Fruit fly (Drosophila melanogaster): ENCODE results near the gene CG15743.
A peak's percentile ranks its signal among the peaks of the same experiment; 100 is the strongest.

CG15743 gene

dm6 chrX:13277580-13278467 is 7.7 kb upstream of the CG15743 start (continued):
- TF ChIP-seq fd85E (GFP tag; optimal IDR thresholded peaks at IDR 0.05) (no peak), Eip75B (GFP tag; optimal IDR thresholded peaks at IDR 0.05) (peak; percentile 9), CG3919 (GFP tag; optimal IDR thresholded peaks at IDR 0.05) (peak; percentile 67), CG15336 (GFP tag; IDR thresholded peaks at IDR 0.05) (peak; percentile 69), CG1621 (tag; optimal IDR thresholded peaks at IDR 0.05) (peak; percentile 9), CG11762 (GFP tag; optimal IDR thresholded peaks at IDR 0.05; ENCODE audit: insufficient read depth) (peak; percentile 6), vri (GFP tag; optimal IDR thresholded peaks at IDR 0.05) (peak; percentile 48), CG32006 (GFP tag; optimal IDR thresholded peaks at IDR 0.05) (peak; percentile 54), Eip93F (GFP tag; optimal IDR thresholded peaks at IDR 0.05) (peak; percentile 27), Sox15 (GFP tag; optimal IDR thresholded peaks at IDR 0.05) (peak; percentile 38), dsx (GFP tag; optimal IDR thresholded peaks at IDR 0.05; ENCODE audit: poor library complexity, severe bottlenecking) (peak; percentile 29), CG10631 (GFP tag; optimal IDR thresholded peaks at IDR 0.05) (peak; percentile 51), CG6808 (GFP tag; optimal IDR thresholded peaks at IDR 0.05) (peak; percentile 38), CG6163 (GFP tag; IDR thresholded peaks at IDR 0.05) (peak; percentile 78), CG6854 (GFP tag; optimal IDR thresholded peaks at IDR 0.05) (no peak), net (GFP tag; optimal IDR thresholded peaks at IDR 0.05) (peak; percentile 52), CG10669 (GFP tag; optimal IDR thresholded peaks at IDR 0.05) (peak; percentile 54), topi (GFP tag; optimal IDR thresholded peaks at IDR 0.05) (peak; percentile 76), CG7368 (GFP tag; optimal IDR thresholded peaks at IDR 0.05) (no peak), CG8319 (GFP tag; optimal IDR thresholded peaks at IDR 0.05) (peak; percentile 44), Ets21C (GFP tag; optimal IDR thresholded peaks at IDR 0.05) (peak; percentile 23), Hr38 (GFP tag; optimal IDR thresholded peaks at IDR 0.05) (no peak), CG6792 (GFP tag; optimal IDR thresholded peaks at IDR 0.05) (peak; percentile 23)

dm6 chrX:13278468-13278982 is 7.0 kb upstream of the CG15743 start:
- TF ChIP-seq ss (GFP tag; optimal IDR thresholded peaks at IDR 0.05) = no peak
- peak; percentile 62 for TF ChIP-seq svp (GFP tag)
- TF ChIP-seq CG15336 (GFP tag; IDR thresholded peaks at IDR 0.05) = 0 out of 2 replicates have a peak, but pooled peaks have one; percentile 11
- TF ChIP-seq CG6854 (GFP tag; optimal IDR thresholded peaks at IDR 0.05) = peak; percentile 13
- no peak for TF ChIP-seq CG32006 (GFP tag; optimal IDR thresholded peaks at IDR 0.05)
- peak; percentile 58 for TF ChIP-seq fkh (GFP tag; optimal IDR thresholded peaks at IDR 0.05)
- peak; percentile 33; the same call in 1 of the 3 replicates for TF ChIP-seq CG6163 (GFP tag; IDR thresholded peaks at IDR 0.05)
- TF ChIP-seq CG9139 (GFP tag; optimal IDR thresholded peaks at IDR 0.05) = no peak
- TF ChIP-seq Gug (GFP tag; IDR thresholded peaks at IDR 0.05) = no peak
- peak; percentile 22 for TF ChIP-seq vri (GFP tag; optimal IDR thresholded peaks at IDR 0.05)

- TF ChIP-seq Sox14 (GFP tag; optimal IDR thresholded peaks at IDR 0.05) = no peak
- no peak for TF ChIP-seq OdsH (GFP tag; optimal IDR thresholded peaks at IDR 0.05)
- peak; percentile 30 for TF ChIP-seq fkh (GFP tag; optimal IDR thresholded peaks at IDR 0.05)
- TF ChIP-seq Smox (GFP tag; optimal IDR thresholded peaks at IDR 0.05) = no peak
These were observed 5.3 kb upstream of the CG15743 start for dm6 chrX:13280235-13280634.

dm6 chrX:13280738-13281137 is 4.8 kb upstream of the CG15743 start:
- no peak for TF ChIP-seq CG10669 (GFP tag; optimal IDR thresholded peaks at IDR 0.05)
- no peak for TF ChIP-seq svp (GFP tag)
- peak; percentile 52 for TF ChIP-seq Eip78C (GFP tag)
- TF ChIP-seq CG8119 (GFP tag; IDR thresholded peaks at IDR 0.05) = no peak
- TF ChIP-seq fkh (GFP tag; optimal IDR thresholded peaks at IDR 0.05) = no peak
- TF ChIP-seq Sox102F (GFP tag; optimal IDR thresholded peaks at IDR 0.05) = no peak
- no peak for TF ChIP-seq Ets96B (tag; optimal IDR thresholded peaks at IDR 0.05)

All from whole organism, prepupa.